Worm (Caenorhabditis elegans) whole organism, early embryonic: ENCODE measurements around the gene srt-11.
A peak's percentile ranks its signal among the peaks of the same experiment; 100 is the strongest.

Experiments
- B0310.2 ChIP-seq: sonication (generic microtip); optimal IDR thresholded peaks from 2 replicates; lab custom pipeline; 2016; ENCODE audit warnings: mild to moderate bottlenecking, missing genetic modification characterization, missing compliant biosample characterization
- F13C5.2 ChIP-seq: sonication (generic microtip); optimal IDR thresholded peaks from 2 replicates; lab custom pipeline; 2017; ENCODE audit warnings: mild to moderate bottlenecking, missing genetic modification characterization, inconsistent platforms, missing compliant biosample characterization
- aly-1 ChIP-seq: sonication (generic microtip); optimal IDR thresholded peaks from 2 replicates; lab custom pipeline; 2016; ENCODE audit warnings: missing genetic modification characterization, missing compliant biosample characterization
- ama-1 ChIP-seq: fragments of 150-350 bp; optimal IDR thresholded peaks from 2 replicates; lab custom pipeline; 2014
- ceh-13 ChIP-seq: fragments of 200-800 bp; sonication (Bioruptor generic); optimal IDR thresholded peaks from 2 replicates; lab custom pipeline; 2018; ENCODE audit warnings: mild to moderate bottlenecking, missing genetic modification characterization, missing compliant biosample characterization
- ceh-36 ChIP-seq: sonication (generic microtip); optimal IDR thresholded peaks from 2 replicates; lab custom pipeline; 2016; ENCODE audit warnings: missing genetic modification characterization, inconsistent platforms, missing compliant biosample characterization
- ets-7 ChIP-seq: sonication (generic microtip); optimal IDR thresholded peaks from 2 replicates; lab custom pipeline; 2016; ENCODE audit warnings: missing genotype, missing genetic modification characterization, missing compliant biosample characterization
- flt-1 ChIP-seq: fragments of 200-800 bp; sonication (Bioruptor generic); IDR thresholded peaks from 2 replicates; pipeline ENCODE4 v1.3.6; 2022; ENCODE audit warnings: missing genetic modification characterization, missing compliant biosample characterization
- hmbx-1 ChIP-seq: sonication (generic microtip); optimal IDR thresholded peaks from 2 replicates; lab custom pipeline; 2016; ENCODE audit warnings: mild to moderate bottlenecking, missing genetic modification characterization, missing compliant biosample characterization
- hmg-4 ChIP-seq: fragments of 200-800 bp; sonication (Bioruptor generic); optimal IDR thresholded peaks from 2 replicates; lab custom pipeline; 2018; ENCODE audit warnings: mild to moderate bottlenecking, missing genetic modification characterization, missing compliant biosample characterization
- hnd-1 ChIP-seq: sonication (generic microtip); optimal IDR thresholded peaks from 2 replicates; lab custom pipeline; 2016; ENCODE audit warnings: missing genetic modification characterization, missing compliant biosample characterization
- pes-1 ChIP-seq: fragments of 200-800 bp; sonication (Bioruptor generic); IDR thresholded peaks from 2 replicates; pipeline ENCODE4 v1.3.6; 2022; ENCODE audit warnings: missing genetic modification reagents, missing genetic modification characterization, missing compliant biosample characterization
- scrt-1 ChIP-seq: fragments of 200-800 bp; sonication (Bioruptor generic); IDR thresholded peaks from 2 replicates; pipeline ENCODE4 v1.3.6; 2022; ENCODE audit warnings: missing genetic modification characterization, missing compliant biosample characterization
- sea-1 ChIP-seq: fragments of 200-800 bp; sonication (Bioruptor generic); conservative IDR thresholded peaks from 2 replicates; pipeline ENCODE4 v1.3.6; 2022; ENCODE audit warnings: missing genetic modification characterization, missing compliant biosample characterization
- tbx-11 ChIP-seq: fragments of 200-800 bp; sonication (Bioruptor generic); IDR thresholded peaks from 2 replicates; pipeline ENCODE4 v1.3.6; 2022; ENCODE audit warnings: missing genetic modification characterization, missing compliant biosample characterization
- tbx-37 ChIP-seq: fragments of 200-800 bp; sonication (Bioruptor generic); conservative IDR thresholded peaks from 2 replicates; pipeline ENCODE4 v1.3.6; 2022; ENCODE audit warnings: missing genetic modification reagents, missing genetic modification characterization, missing compliant biosample characterization
- tra-4 ChIP-seq: sonication (generic microtip); optimal IDR thresholded peaks from 2 replicates; lab custom pipeline; 2017; ENCODE audit warnings: missing genetic modification characterization, missing compliant biosample characterization

srt-11 gene

DNA sequence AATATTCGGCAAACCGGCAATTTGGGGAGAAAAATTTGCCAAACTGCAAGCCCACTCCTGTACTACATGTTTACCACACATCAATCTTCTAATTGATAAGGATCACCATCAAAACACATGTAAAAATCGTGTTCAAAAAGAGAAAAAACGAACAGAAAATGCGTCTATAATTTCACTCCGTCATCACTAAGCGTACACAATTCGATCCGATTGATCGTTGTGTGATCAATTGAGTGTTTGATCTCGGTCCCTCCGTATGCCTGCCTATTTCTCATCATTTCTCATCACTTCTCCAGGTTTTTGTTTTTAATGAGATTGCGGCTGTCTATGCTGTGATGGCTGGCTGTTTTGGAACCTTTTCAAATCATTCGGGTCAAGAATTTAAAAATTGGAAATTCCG is 19.6 kb downstream of the srt-11 start:
- no peak for TF ChIP-seq hmg-4 (GFP tag; lab: Kevin White, UChicago)
- TF ChIP-seq tra-4 = no peak
- no peak for TF ChIP-seq tbx-11 (GFP tag; lab: Robert Waterston, UW)
- TF ChIP-seq scrt-1 (GFP tag; lab: Robert Waterston, UW) = no peak
- no peak for TF ChIP-seq sea-1 (GFP tag; lab: Robert Waterston, UW)
- TF ChIP-seq F13C5.2 (tag; lab: Kevin White, UChicago) = no peak
- no peak for TF ChIP-seq aly-1 (tag; lab: Kevin White, UChicago)
- TF ChIP-seq pes-1 (GFP tag; lab: Robert Waterston, UW) = no peak
- TF ChIP-seq hnd-1 = no peak
- no peak for TF ChIP-seq ets-7 (tag; lab: Kevin White, UChicago)
- no peak for TF ChIP-seq ama-1 (lab: Kevin White, UChicago)
- TF ChIP-seq tbx-37 (GFP tag; lab: Robert Waterston, UW) = no peak
- TF ChIP-seq flt-1 (GFP tag; lab: Robert Waterston, UW) = no peak
- TF ChIP-seq ceh-36 (tag; lab: Kevin White, UChicago) = no peak
- no peak for TF ChIP-seq ceh-13 (GFP tag; lab: Kevin White, UChicago)
- TF ChIP-seq B0310.2 (tag; lab: Kevin White, UChicago) = no peak
- no peak for TF ChIP-seq hmbx-1 (tag; lab: Kevin White, UChicago)

ce11 chrII:14832055-14832454 is 26.3 kb downstream of the srt-11 start:
- TF ChIP-seq ets-7 (tag; lab: Kevin White, UChicago) (no peak), scrt-1 (GFP tag; lab: Robert Waterston, UW) (no peak), aly-1 (tag; lab: Kevin White, UChicago) (no peak), ceh-36 (tag; lab: Kevin White, UChicago) (peak; percentile 6), F13C5.2 (tag; lab: Kevin White, UChicago) (no peak)

DNA sequence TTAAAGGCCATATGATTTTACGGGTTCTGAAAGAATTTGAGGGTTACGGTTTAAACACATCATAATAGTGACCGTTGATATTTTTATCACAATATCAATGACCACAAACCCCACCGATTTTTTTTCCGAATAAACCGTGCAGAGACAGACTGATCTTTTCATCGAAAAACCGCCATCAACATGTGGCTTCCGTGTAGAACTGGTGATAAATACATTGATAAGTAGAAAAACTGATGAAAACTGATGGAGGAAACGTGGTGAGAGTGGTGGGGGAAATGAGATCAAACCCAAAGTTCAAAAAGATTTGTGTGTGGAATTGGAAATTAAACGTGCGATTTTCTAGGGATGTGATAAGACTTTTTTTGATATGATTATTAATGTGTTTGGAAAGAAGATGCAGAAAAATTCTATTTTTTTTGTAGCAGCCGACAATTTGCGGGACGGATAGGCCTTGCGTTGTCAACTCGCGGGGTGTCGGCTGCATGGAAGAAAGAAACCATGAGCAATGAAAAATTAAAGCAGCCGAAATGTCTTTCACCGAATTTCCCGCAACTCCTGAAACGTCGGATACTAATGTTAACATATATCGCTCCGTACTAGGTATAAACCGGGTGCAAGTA is 32.9 kb downstream of the srt-11 start:
- no peak for TF ChIP-seq sea-1 (GFP tag; lab: Robert Waterston, UW)
- no peak for TF ChIP-seq pes-1 (GFP tag; lab: Robert Waterston, UW)
- TF ChIP-seq aly-1 (tag; lab: Kevin White, UChicago) = no peak

ce11 chrII:14841253-14841652 is 35.5 kb downstream of the srt-11 start:
- TF ChIP-seq F13C5.2 (tag; lab: Kevin White, UChicago) (no peak), tbx-11 (GFP tag; lab: Robert Waterston, UW) (no peak), ceh-36 (tag; lab: Kevin White, UChicago) (no peak), aly-1 (tag; lab: Kevin White, UChicago) (no peak), hmg-4 (GFP tag; lab: Kevin White, UChicago) (no peak), flt-1 (GFP tag; lab: Robert Waterston, UW) (no peak), hmbx-1 (tag; lab: Kevin White, UChicago) (no peak), pes-1 (GFP tag; lab: Robert Waterston, UW) (no peak), hnd-1 (no peak), ets-7 (tag; lab: Kevin White, UChicago) (no peak)

ce11 chrII:14843016-14843415 is 37.2 kb downstream of the srt-11 start, which contains the start of gene cdh-7:
cdh-7 (plus strand) TSS chrII:14843229.
- TF ChIP-seq hmbx-1 (tag; lab: Kevin White, UChicago) (no peak), ama-1 (lab: Kevin White, UChicago) (no peak), ceh-13 (GFP tag; lab: Kevin White, UChicago) (no peak), hnd-1 (no peak), sea-1 (GFP tag; lab: Robert Waterston, UW) (no peak), ets-7 (tag; lab: Kevin White, UChicago) (no peak), ceh-36 (tag; lab: Kevin White, UChicago) (no peak), flt-1 (GFP tag; lab: Robert Waterston, UW) (no peak), tra-4 (no peak), pes-1 (GFP tag; lab: Robert Waterston, UW) (no peak), aly-1 (tag; lab: Kevin White, UChicago) (no peak)

DNA sequence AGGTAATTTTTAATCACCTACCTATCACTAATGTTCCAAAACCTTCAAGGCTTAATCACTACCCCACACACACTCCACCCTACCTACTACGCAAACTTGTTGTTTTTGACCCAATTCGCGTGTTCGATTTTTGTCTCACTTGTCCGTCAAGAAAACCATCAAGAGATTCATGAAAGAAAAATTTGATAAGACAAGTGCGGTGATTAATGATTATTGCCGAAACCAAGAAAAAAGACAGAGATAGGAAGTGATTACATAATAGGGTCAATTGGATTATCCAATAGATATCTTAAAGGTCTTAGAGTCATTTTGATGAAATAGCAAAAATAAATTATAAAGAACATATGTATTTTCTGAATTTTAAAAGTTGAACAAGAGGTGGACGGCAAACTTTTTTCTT is 38.5 kb downstream of the srt-11 start:
- TF ChIP-seq aly-1 (tag; lab: Kevin White, UChicago) = no peak
- TF ChIP-seq ets-7 (tag; lab: Kevin White, UChicago) = no peak
- TF ChIP-seq flt-1 (GFP tag; lab: Robert Waterston, UW) = no peak
- no peak for TF ChIP-seq hnd-1
- no peak for TF ChIP-seq tra-4
- TF ChIP-seq ceh-13 (GFP tag; lab: Kevin White, UChicago) = no peak
- no peak for TF ChIP-seq F13C5.2 (tag; lab: Kevin White, UChicago)
- no peak for TF ChIP-seq tbx-37 (GFP tag; lab: Robert Waterston, UW)

DNA sequence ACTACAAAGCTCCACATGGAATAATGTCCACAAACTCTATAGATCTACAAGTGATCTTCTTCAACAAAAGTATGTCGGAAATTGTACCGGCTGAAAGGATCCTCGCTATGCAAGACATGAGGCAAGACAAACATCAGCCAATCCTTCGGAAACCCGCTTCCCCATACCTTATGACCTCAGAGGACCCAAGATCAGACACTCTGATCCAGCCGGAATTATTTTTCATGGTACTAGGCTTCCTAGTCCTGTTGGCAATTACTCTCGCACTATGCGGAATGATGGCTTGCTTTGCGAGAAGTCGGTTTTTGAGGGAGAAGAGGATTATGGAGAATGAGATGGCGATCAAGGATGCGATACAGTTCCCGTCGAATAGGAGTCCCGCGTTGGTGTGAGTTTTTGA is 44.1 kb downstream of the srt-11 start:
- no peak for TF ChIP-seq tbx-37 (GFP tag; lab: Robert Waterston, UW)
- no peak for TF ChIP-seq ama-1 (lab: Kevin White, UChicago)
- TF ChIP-seq hmg-4 (GFP tag; lab: Kevin White, UChicago) = no peak
- TF ChIP-seq sea-1 (GFP tag; lab: Robert Waterston, UW) = no peak
- no peak for TF ChIP-seq scrt-1 (GFP tag; lab: Robert Waterston, UW)
- no peak for TF ChIP-seq B0310.2 (tag; lab: Kevin White, UChicago)
- TF ChIP-seq ceh-36 (tag; lab: Kevin White, UChicago) = no peak
- no peak for TF ChIP-seq tbx-11 (GFP tag; lab: Robert Waterston, UW)
- no peak for TF ChIP-seq ets-7 (tag; lab: Kevin White, UChicago)
- no peak for TF ChIP-seq hmbx-1 (tag; lab: Kevin White, UChicago)
- no peak for TF ChIP-seq hnd-1
- no peak for TF ChIP-seq aly-1 (tag; lab: Kevin White, UChicago)
- no peak for TF ChIP-seq tra-4
- no peak for TF ChIP-seq pes-1 (GFP tag; lab: Robert Waterston, UW)
- no peak for TF ChIP-seq flt-1 (GFP tag; lab: Robert Waterston, UW)
- no peak for TF ChIP-seq ceh-13 (GFP tag; lab: Kevin White, UChicago)
- TF ChIP-seq F13C5.2 (tag; lab: Kevin White, UChicago) = no peak
